Worm (Caenorhabditis elegans) whole organism, L1 larva: ENCODE results near the gene sri-57.
"Not testable (repeated sequence)": the region's sequence is repeated elsewhere in the genome, so short reads cannot be mapped to it uniquely, and the experiment has no call there.

Source experiments
- C04F5.9 ChIP-seq: sonication (generic microtip); optimal IDR thresholded peaks from 2 replicates; lab custom pipeline; 2016; ENCODE audit warnings: missing genetic modification characterization, missing compliant biosample characterization
- aha-1 ChIP-seq: fragments of 150-350 bp; optimal IDR thresholded peaks from 2 replicates; lab custom pipeline; 2014; ENCODE audit warnings: missing biosample characterization, missing genetic modification characterization
- alr-1 ChIP-seq: fragments of 200-800 bp; sonication (Bioruptor generic); optimal IDR thresholded peaks from 2 replicates; lab custom pipeline; 2018; ENCODE audit warnings: borderline replicate concordance, mild to moderate bottlenecking, missing genetic modification characterization, missing compliant biosample characterization
- ama-1 ChIP-seq: fragments of 150-350 bp; optimal IDR thresholded peaks from 2 replicates; lab custom pipeline; 2014
- blmp-1 ChIP-seq: fragments of 150-350 bp; optimal IDR thresholded peaks from 2 replicates; lab custom pipeline; 2014; ENCODE audit warnings: missing biosample characterization, missing genetic modification characterization
- ceh-63 ChIP-seq: fragments of 200-800 bp; sonication (Bioruptor generic); optimal IDR thresholded peaks from 2 replicates; lab custom pipeline; 2018; ENCODE audit warnings: mild to moderate bottlenecking, missing genetic modification characterization, missing compliant biosample characterization
- ceh-8 ChIP-seq: fragments of 200-800 bp; sonication (Bioruptor generic); optimal IDR thresholded peaks from 2 replicates; lab custom pipeline; 2018; ENCODE audit warnings: mild to moderate bottlenecking, missing genetic modification characterization, moderate library complexity, missing compliant biosample characterization
- ceh-82 ChIP-seq, 3 experiments: fragments of 150-350 bp in 1 of 3; sonication (generic microtip) in 2 of 3; optimal IDR thresholded peaks; 2 replicates each; lab custom pipeline; 2014 to 2017; ENCODE audit warnings: missing biosample characterization in 3 of 3, missing genetic modification characterization in 3 of 3
- ceh-90 ChIP-seq: sonication (generic microtip); optimal IDR thresholded peaks from 2 replicates; lab custom pipeline; 2016; ENCODE audit warnings: missing genetic modification characterization, missing compliant biosample characterization
- efl-1 ChIP-seq, 4 experiments: fragments of 150-350 bp; optimal IDR thresholded peaks in 3 of 4; peaks in 1 of 4; 1 replicate in 1 of 4; 2 replicates in 3 of 4; lab custom pipeline; 2014; ENCODE audit warnings: missing biosample characterization in 2 of 4, missing genetic modification characterization in 2 of 4, missing genetic modification reagents in 2 of 4
- egl-27 ChIP-seq, 2 experiments: fragments of 150-350 bp in 1 of 2; sonication (generic microtip); optimal IDR thresholded peaks; 3 replicates each; lab custom pipeline; 2017 to 2018; ENCODE audit warnings: missing biosample characterization in 2 of 2, missing genetic modification characterization in 2 of 2, missing genetic modification reagents in 2 of 2
- elt-2 ChIP-seq: sonication (generic microtip); optimal IDR thresholded peaks from 2 replicates; lab custom pipeline; 2016; ENCODE audit warnings: missing genetic modification characterization, mild to moderate bottlenecking, inconsistent platforms, missing compliant biosample characterization, missing genetic modification reagents
- fkh-10 ChIP-seq: sonication (generic microtip); optimal IDR thresholded peaks from 2 replicates; lab custom pipeline; 2017; ENCODE audit warnings: missing biosample characterization, missing genetic modification reagents, missing genetic modification characterization
- hpl-2 ChIP-seq: fragments of 150-350 bp; optimal IDR thresholded peaks from 2 replicates; lab custom pipeline; 2014; ENCODE audit warnings: missing biosample characterization, missing genetic modification reagents, missing genetic modification characterization
- lin-15B ChIP-seq: fragments of 150-350 bp; sonication (generic microtip); optimal IDR thresholded peaks from 3 replicates; lab custom pipeline; 2014; ENCODE audit warnings: missing biosample characterization, missing genetic modification characterization
- lin-35 ChIP-seq, 2 experiments: fragments of 150-350 bp; optimal IDR thresholded peaks; 2 replicates each; lab custom pipeline; 2014; ENCODE audit warnings: missing biosample characterization in 2 of 2, missing genetic modification characterization in 2 of 2, missing genetic modification reagents in 2 of 2
- lin-39 ChIP-seq: fragments of 150-350 bp; optimal IDR thresholded peaks from 2 replicates; lab custom pipeline; 2014; ENCODE audit warnings: missing biosample characterization, missing genetic modification reagents, missing genetic modification characterization
- nhr-19 ChIP-seq: fragments of 200-800 bp; sonication (Bioruptor generic); conservative IDR thresholded peaks from 2 replicates; pipeline ENCODE4 v1.3.6; 2022; ENCODE audit warnings: missing genetic modification characterization, missing compliant biosample characterization
- nhr-28 ChIP-seq: fragments of 150-350 bp; optimal IDR thresholded peaks from 2 replicates; lab custom pipeline; 2014; ENCODE audit warnings: missing biosample characterization, missing genetic modification characterization
- nhr-47 ChIP-seq: sonication (generic microtip); optimal IDR thresholded peaks from 2 replicates; lab custom pipeline; 2016; ENCODE audit warnings: mild to moderate bottlenecking, missing genetic modification characterization, moderate library complexity, missing compliant biosample characterization
- nhr-84 ChIP-seq: sonication (generic microtip); optimal IDR thresholded peaks from 2 replicates; lab custom pipeline; 2017; ENCODE audit warnings: missing biosample characterization, missing genetic modification characterization
- pqm-1 ChIP-seq: sonication (generic microtip); optimal IDR thresholded peaks from 3 replicates; lab custom pipeline; 2017; ENCODE audit warnings: missing biosample characterization, missing genetic modification characterization
- snu-23 ChIP-seq: sonication (generic microtip); optimal IDR thresholded peaks from 2 replicates; lab custom pipeline; 2016; ENCODE audit warnings: missing genetic modification characterization, missing compliant biosample characterization
- sptf-1 ChIP-seq: fragments of 150-350 bp; optimal IDR thresholded peaks from 2 replicates; lab custom pipeline; 2014; ENCODE audit warnings: missing biosample characterization, missing genetic modification characterization
- tlp-1 ChIP-seq: fragments of 150-350 bp; optimal IDR thresholded peaks from 2 replicates; lab custom pipeline; 2014; ENCODE audit warnings: missing biosample characterization, missing genetic modification characterization
- unc-130 ChIP-seq: fragments of 150-350 bp; optimal IDR thresholded peaks from 2 replicates; lab custom pipeline; 2017; ENCODE audit warnings: missing biosample characterization, missing genetic modification characterization, inconsistent platforms
- zag-1 ChIP-seq: fragments of 150-350 bp; optimal IDR thresholded peaks from 2 replicates; lab custom pipeline; 2014; ENCODE audit warnings: missing biosample characterization, missing genetic modification characterization
- ztf-4 ChIP-seq: fragments of 150-350 bp; optimal IDR thresholded peaks from 2 replicates; lab custom pipeline; 2014; ENCODE audit warnings: missing biosample characterization, missing genetic modification characterization

Gene sri-57

ce11 chrII:2686985-2687675 is 14.9 kb upstream of the sri-57 start, which contains the start of the genes sup-9 and nspf-1 (continued):
- peak; percentile 45 for TF ChIP-seq snu-23 (GFP tag; lab: Kevin White, UChicago)
- TF ChIP-seq nhr-19 (GFP tag; lab: Robert Waterston, UW) = peak; percentile 43

- TF ChIP-seq ceh-63 (no peak), nhr-84 (tag; lab: Kevin White, UChicago) (no peak), unc-130 (no peak), C04F5.9 (no peak), zag-1 (tag; lab: Kevin White, UChicago) (no peak), aha-1 (tag; lab: Kevin White, UChicago) (no peak), hpl-2 (GFP tag; lab: Kevin White, UChicago) (no peak), ceh-82 (tag; optimal IDR thresholded peaks at IDR 0.05; lab: Kevin White, UChicago) (no peak), sptf-1 (tag; lab: Kevin White, UChicago) (no peak)
These were observed 12.6 kb upstream of the sri-57 start for ce11 chrII:2684783-2685182.

- TF ChIP-seq nhr-47 (no peak), ceh-8 (GFP tag; lab: Kevin White, UChicago) (no peak), hpl-2 (GFP tag; lab: Kevin White, UChicago) (no peak), egl-27 (tag; optimal IDR thresholded peaks at IDR 0.05; lab: Kevin White, UChicago) (no peak)
These were observed 12.0 kb upstream of the sri-57 start, which contains the start of gene ceh-87 for ce11 chrII:2684208-2684607. ceh-87 (minus strand) TSS chrII:2684308.

- TF ChIP-seq nhr-28 (no peak), alr-1 (tag; lab: Kevin White, UChicago) (no peak), fkh-10 (GFP tag; lab: Kevin White, UChicago) (no peak), ceh-63 (no peak), C04F5.9 (no peak)
These were observed 8.9 kb upstream of the sri-57 start, which contains the start of gene F34D6.1 for ce11 chrII:2681118-2681517. F34D6.1 (minus strand) TSS chrII:2681218.

ce11 chrII:2677534-2678168 is 5.4 kb upstream of the sri-57 start, which contains the start of gene F22E5.17:
F22E5.17 (plus strand) TSS chrII:2678041.
- TF ChIP-seq tlp-1 (tag; lab: Kevin White, UChicago) (peak; percentile 76), elt-2 (peak; percentile 93), ztf-4 (tag; lab: Kevin White, UChicago) (no peak), lin-35 (GFP tag; optimal IDR thresholded peaks at IDR 0.05; lab: Kevin White, UChicago) (peak in 1 of 2 experiments; percentile 10), pqm-1 (peak; percentile 69)

- not testable (repeated sequence) for TF ChIP-seq blmp-1 (tag; lab: Kevin White, UChicago); unc-130; ceh-90 (tag; lab: Kevin White, UChicago)
These were observed 1.3 kb upstream of the sri-57 start, which contains the start of the genes F22E5.20 and F22E5.1 for ce11 chrII:2673534-2673933. F22E5.20 (minus strand) TSS chrII:2673634. F22E5.1 (plus strand) TSS chrII:2673775.

ce11 chrII:2665606-2666005 is 6.6 kb downstream of the sri-57 start, which contains the start of gene F22E5.22:
F22E5.22 (plus strand) TSS chrII:2665906.
- TF ChIP-seq ama-1 = no peak
- TF ChIP-seq lin-39 = no peak
- no peak for TF ChIP-seq lin-15B (tag; lab: Kevin White, UChicago)
- no peak for TF ChIP-seq ceh-8 (GFP tag; lab: Kevin White, UChicago)
- no peak for TF ChIP-seq efl-1 (optimal IDR thresholded peaks at IDR 0.05; lab: Kevin White, UChicago)
- no peak for TF ChIP-seq efl-1 (GFP tag; optimal IDR thresholded peaks at IDR 0.05 in 1 of 2; lab: Kevin White, UChicago)
- TF ChIP-seq sptf-1 (tag; lab: Kevin White, UChicago) = no peak
